Fruit fly (Drosophila melanogaster): ENCODE results near the gene CG17834.

CG17834 gene

DNA sequence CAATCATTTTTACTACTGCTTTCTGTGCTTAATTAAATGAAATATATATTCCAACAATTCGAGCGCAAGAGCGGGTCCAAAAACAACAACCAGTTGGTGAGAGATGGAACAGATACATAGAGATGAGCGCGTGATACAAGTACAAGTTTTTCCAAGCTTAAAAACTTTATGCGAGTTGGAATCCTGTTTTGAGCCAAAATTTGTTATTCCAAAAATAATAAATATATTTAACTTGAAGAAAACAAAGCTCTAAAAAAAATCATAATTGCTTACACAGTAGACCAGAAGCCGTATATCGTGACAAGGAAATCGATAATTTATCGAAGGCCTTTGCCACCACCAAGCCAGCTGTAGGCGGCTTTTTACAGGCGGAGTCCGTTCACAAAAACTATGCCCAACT is 14.2 kb upstream of the CG17834 start, which contains the start of the genes CG13097 and PIG-U (continued):
- TF ChIP-seq lab (GFP tag; optimal IDR thresholded peaks at IDR 0.05) (no peak), CG17568 (GFP tag; optimal IDR thresholded peaks at IDR 0.05) (no peak), btn (GFP tag; optimal IDR thresholded peaks at IDR 0.05) (peak; percentile 14), danr (GFP tag; IDR thresholded peaks at IDR 0.05) (peak; percentile 58; the same call in 1 of the 2 replicates), nmo (GFP tag; optimal IDR thresholded peaks at IDR 0.05) (peak; percentile 85), CrebB (tag; optimal IDR thresholded peaks at IDR 0.05) (peak; percentile 30), Fer3 (tag; optimal IDR thresholded peaks at IDR 0.05) (peak; percentile 77), CG1647 (GFP tag; optimal IDR thresholded peaks at IDR 0.05) (peak; percentile 84), CG2875 (GFP tag; optimal IDR thresholded peaks at IDR 0.05) (no peak), corto (GFP tag; optimal IDR thresholded peaks at IDR 0.05) (peak; percentile 85), chm (GFP tag; IDR thresholded peaks at IDR 0.05) (peak; percentile 74), pho (GFP tag; optimal IDR thresholded peaks at IDR 0.05) (peak; percentile 74), CG10543 (GFP tag; optimal IDR thresholded peaks at IDR 0.05) (peak; percentile 70), wek (GFP tag; optimal IDR thresholded peaks at IDR 0.05) (no peak), rib (GFP tag; IDR thresholded peaks at IDR 0.05) (peak; percentile 68), unpg (GFP tag; optimal IDR thresholded peaks at IDR 0.05) (no peak), dmrt11E (tag; optimal IDR thresholded peaks at IDR 0.05) (peak; percentile 74), Mrtf (GFP tag; IDR thresholded peaks at IDR 0.05) (no peak; the same call in 2 of the 3 replicates), CG34422 (GFP tag; IDR thresholded peaks at IDR 0.05) (peak; percentile 75), CG14441 (GFP tag; IDR thresholded peaks at IDR 0.05) (peak; percentile 76), ttk (GFP tag; IDR thresholded peaks at IDR 0.05) (peak; percentile 50), az2 (GFP tag; optimal IDR thresholded peaks at IDR 0.05) (peak; percentile 84), CG8359 (GFP tag; optimal IDR thresholded peaks at IDR 0.05; ENCODE audit: borderline replicate concordance) (no peak), Hey (tag; optimal IDR thresholded peaks at IDR 0.05) (no peak), wdn (GFP tag; IDR thresholded peaks at IDR 0.05) (peak; percentile 78; the same call in 1 of the 2 replicates), MESR4 (GFP tag; optimal IDR thresholded peaks at IDR 0.05) (peak; percentile 3), CG43689 (GFP tag; IDR thresholded peaks at IDR 0.05) (no peak), CG13894 (tag; optimal IDR thresholded peaks at IDR 0.05) (peak; percentile 86), kni (GFP tag; optimal IDR thresholded peaks at IDR 0.05) (no peak), CG15514 (GFP tag; optimal IDR thresholded peaks at IDR 0.05) (peak; percentile 87), maf-S (GFP tag; optimal IDR thresholded peaks at IDR 0.05) (peak; percentile 71), ERR (GFP tag; optimal IDR thresholded peaks at IDR 0.05) (peak; percentile 61), exex (tag; optimal IDR thresholded peaks at IDR 0.05) (peak; percentile 54), CG15479 (GFP tag; optimal IDR thresholded peaks at IDR 0.05) (no peak), CG6272 (GFP tag; IDR thresholded peaks at IDR 0.05) (peak; percentile 74), CG4707 (GFP tag; optimal IDR thresholded peaks at IDR 0.05) (no peak), psq (GFP tag; optimal IDR thresholded peaks at IDR 0.05) (peak; percentile 55), Ets65A (GFP tag) (peak; percentile 95), ato (GFP tag; IDR thresholded peaks at IDR 0.05; ENCODE audit: partially characterized antibody) (no peak), pb (GFP tag; optimal IDR thresholded peaks at IDR 0.05) (peak; percentile 10), tll (GFP tag; optimal IDR thresholded peaks at IDR 0.05) (no peak), CG8281 (tag; optimal IDR thresholded peaks at IDR 0.05) (no peak), CG7987 (GFP tag; optimal IDR thresholded peaks at IDR 0.05) (peak; percentile 54), Pdp1 (GFP tag; optimal IDR thresholded peaks at IDR 0.05) (peak; percentile 77 to 79), Hsf (GFP tag; optimal IDR thresholded peaks at IDR 0.05) (peak; percentile 81), Six4 (GFP tag; optimal IDR thresholded peaks at IDR 0.05) (peak; percentile 74), esg (GFP tag; conservative IDR thresholded peaks at IDR 0.05) (peak; percentile 72), row (GFP tag; IDR thresholded peaks at IDR 0.05) (peak; percentile 96), dan (GFP tag; IDR thresholded peaks at IDR 0.05) (no peak), CG4328 (GFP tag; optimal IDR thresholded peaks at IDR 0.05) (peak; percentile 78)
